Worm (Caenorhabditis elegans): Measurements from ENCODE around the gene T21C12.8.

The T21C12.8 gene

DNA sequence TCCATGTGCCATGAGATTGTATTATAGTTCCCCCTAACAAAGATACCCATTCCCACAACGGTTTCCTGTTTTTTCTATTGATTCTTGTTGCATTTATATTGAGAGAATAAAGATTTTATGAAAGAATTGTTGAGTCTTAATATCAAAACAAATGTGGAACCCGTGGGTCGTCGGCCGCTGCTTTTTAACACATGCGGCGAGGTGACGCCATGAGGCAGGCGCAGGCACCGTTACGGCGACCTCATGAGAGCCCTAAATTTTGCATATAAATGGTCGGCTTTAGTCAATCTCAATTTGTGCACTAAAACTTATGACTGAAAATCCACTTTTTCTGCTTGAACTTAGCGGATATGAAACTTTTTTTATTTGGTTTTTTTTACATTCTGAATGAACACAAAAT, 15.3 kb downstream of the T21C12.8 start:
- TF ChIP-seq nhr-43 (tag; optimal IDR thresholded peaks at IDR 0.05; ENCODE audit: poor library complexity, severe bottlenecking) (peak; percentile 14), ceh-28 (tag; optimal IDR thresholded peaks at IDR 0.05) (no peak), snpc-4 (tag; optimal IDR thresholded peaks at IDR 0.05) (no peak), elt-2 (tag; optimal IDR thresholded peaks at IDR 0.05) (peak; percentile 2), hmg-11 (tag; optimal IDR thresholded peaks at IDR 0.05) (no peak), nhr-25 (tag; optimal IDR thresholded peaks at IDR 0.05) (peak; percentile 8), unc-39 (tag; optimal IDR thresholded peaks at IDR 0.05) (no peak), egl-5 (tag; optimal IDR thresholded peaks at IDR 0.05) (no peak), fkh-2 (tag; optimal IDR thresholded peaks at IDR 0.05) (no peak), sea-2 (GFP tag; optimal IDR thresholded peaks at IDR 0.05) (no peak), eor-1 (tag; optimal IDR thresholded peaks at IDR 0.05) (no peak), ama-1 (optimal IDR thresholded peaks at IDR 0.05) (peak; percentile 87), nhr-23 (tag; optimal IDR thresholded peaks at IDR 0.05) (peak; percentile 10), tbx-2 (tag; optimal IDR thresholded peaks at IDR 0.05) (no peak), elt-1 (tag; optimal IDR thresholded peaks at IDR 0.05) (no peak)

- TF ChIP-seq ama-1 (optimal IDR thresholded peaks at IDR 0.05) (peak; percentile 82), nhr-43 (tag; optimal IDR thresholded peaks at IDR 0.05; ENCODE audit: poor library complexity, severe bottlenecking) (peak; percentile 72), eor-1 (tag; optimal IDR thresholded peaks at IDR 0.05) (no peak)
Observed at ce11 chrIII:10537003-10537402, 15.8 kb downstream of the T21C12.8 start.

ce11 chrIII:10536087-10536723, 16.6 kb downstream of the T21C12.8 start:
- TF ChIP-seq nhr-67 (tag; optimal IDR thresholded peaks at IDR 0.05) (no peak), elt-2 (tag; optimal IDR thresholded peaks at IDR 0.05) (no peak), pqm-1 (tag; optimal IDR thresholded peaks at IDR 0.05) (no peak), nhr-237 (tag; optimal IDR thresholded peaks at IDR 0.05) (no peak), snpc-4 (tag; optimal IDR thresholded peaks at IDR 0.05) (peak; percentile 50), nhr-28 (tag; optimal IDR thresholded peaks at IDR 0.05) (no peak), ceh-9 (tag; optimal IDR thresholded peaks at IDR 0.05) (no peak), ama-1 (optimal IDR thresholded peaks at IDR 0.05) (peak; percentile 85), hmg-11 (tag; optimal IDR thresholded peaks at IDR 0.05) (no peak)

ce11 chrIII:10535226-10535625, 17.6 kb downstream of the T21C12.8 start, which contains the start of gene hpd-1:
Gene hpd-1 (plus strand): TSS chrIII:10535526.
- TF ChIP-seq R02D3.7 (tag; optimal IDR thresholded peaks at IDR 0.05) (no peak), aly-2 (tag; optimal IDR thresholded peaks at IDR 0.05) (no peak), elt-3 (tag; optimal IDR thresholded peaks at IDR 0.05) (no peak), elt-2 (tag; optimal IDR thresholded peaks at IDR 0.05) (no peak), lin-15B (tag; optimal IDR thresholded peaks at IDR 0.05) (no peak), hmg-11 (tag; optimal IDR thresholded peaks at IDR 0.05) (no peak), nhr-43 (tag; optimal IDR thresholded peaks at IDR 0.05; ENCODE audit: poor library complexity, severe bottlenecking) (no peak), lsy-12 (tag; optimal IDR thresholded peaks at IDR 0.05) (no peak), unc-39 (tag; optimal IDR thresholded peaks at IDR 0.05) (no peak), daf-12 (tag; optimal IDR thresholded peaks at IDR 0.05) (no peak), nhr-28 (tag; optimal IDR thresholded peaks at IDR 0.05) (no peak), fkh-10 (GFP tag; optimal IDR thresholded peaks at IDR 0.05) (no peak), egl-5 (tag; optimal IDR thresholded peaks at IDR 0.05) (no peak), unc-62 (GFP tag; optimal IDR thresholded peaks at IDR 0.05) (no peak), nhr-25 (tag; optimal IDR thresholded peaks at IDR 0.05) (no peak), nhr-77 (tag; optimal IDR thresholded peaks at IDR 0.05) (no peak), zag-1 (tag; optimal IDR thresholded peaks at IDR 0.05) (no peak), egl-27 (tag; optimal IDR thresholded peaks at IDR 0.05) (no peak), ztf-11 (tag; optimal IDR thresholded peaks at IDR 0.05) (no peak)

ce11 chrIII:10534191-10534590, 18.6 kb downstream of the T21C12.8 start:
- TF ChIP-seq zag-1 (tag; optimal IDR thresholded peaks at IDR 0.05) (no peak), nfya-1 (tag; optimal IDR thresholded peaks at IDR 0.05; ENCODE audit: insufficient read depth) (peak; percentile 35), egl-27 (tag; optimal IDR thresholded peaks at IDR 0.05) (no peak), snpc-4 (tag; optimal IDR thresholded peaks at IDR 0.05) (no peak), sea-2 (GFP tag; optimal IDR thresholded peaks at IDR 0.05) (no peak), elt-2 (tag; optimal IDR thresholded peaks at IDR 0.05) (peak; percentile 96), aly-2 (tag; optimal IDR thresholded peaks at IDR 0.05) (no peak), nhr-77 (tag; optimal IDR thresholded peaks at IDR 0.05) (no peak), ama-1 (optimal IDR thresholded peaks at IDR 0.05) (peak; percentile 64), nhr-76 (tag; optimal IDR thresholded peaks at IDR 0.05) (no peak), fkh-10 (GFP tag; optimal IDR thresholded peaks at IDR 0.05) (no peak), pha-4 (tag; optimal IDR thresholded peaks at IDR 0.05) (no peak), nhr-12 (tag; optimal IDR thresholded peaks at IDR 0.05) (no peak), ztf-11 (tag; optimal IDR thresholded peaks at IDR 0.05) (no peak), hmg-11 (tag; optimal IDR thresholded peaks at IDR 0.05) (no peak), mdl-1 (tag; optimal IDR thresholded peaks at IDR 0.05) (peak; percentile 56), nhr-43 (tag; optimal IDR thresholded peaks at IDR 0.05; ENCODE audit: poor library complexity, severe bottlenecking) (peak; percentile 84), daf-12 (tag; optimal IDR thresholded peaks at IDR 0.05) (no peak), elt-3 (tag; optimal IDR thresholded peaks at IDR 0.05) (peak in 1 of 3 experiments; percentile 67), mml-1 (tag; optimal IDR thresholded peaks at IDR 0.05) (no peak), eor-1 (tag; optimal IDR thresholded peaks at IDR 0.05) (no peak), pqm-1 (tag; optimal IDR thresholded peaks at IDR 0.05) (peak; percentile 6), ztf-4 (tag; optimal IDR thresholded peaks at IDR 0.05) (no peak), fos-1 (tag; optimal IDR thresholded peaks at IDR 0.05) (no peak), nhr-28 (tag; optimal IDR thresholded peaks at IDR 0.05) (no peak), ceh-28 (tag; optimal IDR thresholded peaks at IDR 0.05) (no peak), ceh-9 (tag; optimal IDR thresholded peaks at IDR 0.05) (no peak), jun-1 (tag; optimal IDR thresholded peaks at IDR 0.05) (no peak)

Measured in whole organism, L3 larva.